Worm (Caenorhabditis elegans): ENCODE data around the gene T01C3.2.

- TF ChIP-seq Y95B8A.8 (GFP tag; IDR thresholded peaks at IDR 0.05) (no peak), unc-62 (GFP tag; optimal IDR thresholded peaks at IDR 0.05) (no peak), pha-4 (tag; optimal IDR thresholded peaks at IDR 0.05) (no peak), nhr-179 (tag; optimal IDR thresholded peaks at IDR 0.05) (no peak), him-1 (tag; optimal IDR thresholded peaks at IDR 0.05) (no peak), F49E8.2 (tag; optimal IDR thresholded peaks at IDR 0.05; ENCODE audit: insufficient read depth) (no peak)
These were observed 10.6 kb downstream of the T01C3.2 start for ce11 chrV:15001536-15001935.

Data from whole organism, young adult.